Worm (Caenorhabditis elegans) whole organism, L4 larva: ENCODE data around the gene T24F1.4.

Experiments
- F10B5.3 ChIP-seq: sonication (generic microtip); optimal IDR thresholded peaks from 2 replicates; lab custom pipeline; 2016; ENCODE audit warnings: mild to moderate bottlenecking, missing genetic modification characterization, missing compliant biosample characterization
- F44E2.7 ChIP-seq: fragments of 200-800 bp; sonication (Bioruptor generic); IDR thresholded peaks from 2 replicates; pipeline ENCODE4 v2.1.2; 2022; ENCODE audit warnings: missing genetic modification characterization, missing compliant biosample characterization
- F49E8.2 ChIP-seq: sonication (generic microtip); optimal IDR thresholded peaks from 2 replicates; lab custom pipeline; 2016; ENCODE audit warnings: missing compliant biosample characterization, mild to moderate bottlenecking, missing genetic modification characterization, borderline replicate concordance
- R02D3.7 ChIP-seq: fragments of 150-350 bp; sonication (generic microtip); optimal IDR thresholded peaks from 3 replicates; lab custom pipeline; 2014; ENCODE audit warnings: missing biosample characterization, missing genetic modification characterization
- Y105C5A.15 ChIP-seq: fragments of 200-800 bp; sonication (Bioruptor generic); IDR thresholded peaks from 2 replicates; pipeline ENCODE4 v1.3.6; 2022; ENCODE audit warnings: missing genetic modification characterization, missing compliant biosample characterization
- Y48G9A.11 ChIP-seq: fragments of 200-800 bp; sonication (Bioruptor generic); IDR thresholded peaks from 2 replicates; pipeline ENCODE4 v1.3.6; 2022; ENCODE audit warnings: missing genetic modification reagents, missing genetic modification characterization, missing compliant biosample characterization
- aly-2 ChIP-seq: sonication (generic microtip); optimal IDR thresholded peaks from 2 replicates; lab custom pipeline; 2018; ENCODE audit warnings: missing biosample characterization, missing genetic modification characterization
- arid-1 ChIP-seq: fragments of 200-800 bp; sonication (Bioruptor generic); conservative IDR thresholded peaks from 2 replicates; pipeline ENCODE4 v1.3.6; 2022; ENCODE audit warnings: missing genetic modification reagents, missing genetic modification characterization, missing compliant biosample characterization
- attf-4 ChIP-seq: sonication (generic microtip); optimal IDR thresholded peaks from 3 replicates; lab custom pipeline; 2017; ENCODE audit warnings: missing biosample characterization, missing genetic modification characterization
- ceh-20 ChIP-seq: fragments of 200-800 bp; sonication (Bioruptor generic); IDR thresholded peaks from 2 replicates; pipeline ENCODE4 v1.3.6; 2022; ENCODE audit warnings: missing genetic modification reagents, missing genetic modification characterization, missing compliant biosample characterization
- ceh-62 ChIP-seq: sonication (generic microtip); optimal IDR thresholded peaks from 2 replicates; lab custom pipeline; 2017; ENCODE audit warnings: missing biosample characterization, missing genetic modification characterization
- ceh-82 ChIP-seq: sonication (generic microtip); optimal IDR thresholded peaks from 2 replicates; lab custom pipeline; 2017; ENCODE audit warnings: missing biosample characterization, missing genetic modification characterization
- cey-2 ChIP-seq: sonication (generic microtip); optimal IDR thresholded peaks from 3 replicates; lab custom pipeline; 2017; ENCODE audit warnings: missing genetic modification characterization, mild to moderate bottlenecking, missing compliant biosample characterization, antibody characterized with exemption, borderline replicate concordance; ENCODE audit not compliant: insufficient read depth
- daf-12 ChIP-seq: fragments of 150-350 bp; optimal IDR thresholded peaks from 2 replicates; lab custom pipeline; 2014; ENCODE audit warnings: missing biosample characterization, missing genetic modification reagents, missing genetic modification characterization
- dmd-6 ChIP-seq: fragments of 200-800 bp; sonication (Bioruptor generic); IDR thresholded peaks from 2 replicates; pipeline ENCODE4 v1.3.6; 2022; ENCODE audit warnings: missing genetic modification reagents, missing genetic modification characterization, missing compliant biosample characterization
- dmd-8 ChIP-seq: fragments of 200-800 bp; sonication (Bioruptor generic); IDR thresholded peaks from 2 replicates; pipeline ENCODE4 v1.3.6; 2022; ENCODE audit warnings: missing genetic modification characterization, missing compliant biosample characterization
- dpl-1 ChIP-seq: fragments of 150-350 bp; optimal IDR thresholded peaks from 2 replicates; lab custom pipeline; 2014; ENCODE audit warnings: missing biosample characterization, missing genetic modification reagents, missing genetic modification characterization
- egl-43 ChIP-seq: fragments of 200-800 bp; sonication (Bioruptor generic); IDR thresholded peaks from 2 replicates; pipeline ENCODE4 v1.3.6; 2022; ENCODE audit warnings: missing genetic modification reagents, missing genetic modification characterization, missing compliant biosample characterization
- fos-1 ChIP-seq: fragments of 150-350 bp; optimal IDR thresholded peaks from 2 replicates; lab custom pipeline; 2014; ENCODE audit warnings: missing biosample characterization, missing genetic modification characterization
- hif-1 ChIP-seq, 2 experiments: sonication (generic microtip); optimal IDR thresholded peaks; 2 replicates each; lab custom pipeline; 2016 to 2017; ENCODE audit warnings: missing compliant biosample characterization in 2 of 2, missing genetic modification characterization in 2 of 2, missing genetic modification reagents in 2 of 2, missing genotype in 2 of 2, mild to moderate bottlenecking in 1 of 2
- hlh-30 ChIP-seq: sonication (generic microtip); optimal IDR thresholded peaks from 2 replicates; lab custom pipeline; 2017; ENCODE audit warnings: antibody characterized with exemption, mild to moderate bottlenecking, missing genetic modification characterization, missing compliant biosample characterization; ENCODE audit not compliant: insufficient read depth
- hmg-1.1 ChIP-seq: fragments of 200-800 bp; sonication (Bioruptor generic); IDR thresholded peaks from 2 replicates; pipeline ENCODE4 v1.3.6; 2022; ENCODE audit warnings: missing genetic modification reagents, missing genetic modification characterization, missing compliant biosample characterization
- lin-1 ChIP-seq: fragments of 200-800 bp; sonication (Bioruptor generic); IDR thresholded peaks from 2 replicates; pipeline ENCODE4 v1.3.6; 2022; ENCODE audit warnings: missing genetic modification reagents, missing genetic modification characterization, missing compliant biosample characterization
- lin-13 ChIP-seq: fragments of 150-350 bp; optimal IDR thresholded peaks from 2 replicates; lab custom pipeline; 2014; ENCODE audit warnings: missing biosample characterization, missing genetic modification reagents, missing genetic modification characterization
- lin-38 ChIP-seq: fragments of 200-800 bp; sonication (Bioruptor generic); IDR thresholded peaks from 2 replicates; pipeline ENCODE4 v1.3.6; 2022; ENCODE audit warnings: missing genetic modification reagents, missing genetic modification characterization, missing compliant biosample characterization
- lsy-2 ChIP-seq, 2 experiments: fragments of 150-350 bp in 1 of 2; sonication (generic microtip) in 1 of 2; optimal IDR thresholded peaks; 2 replicates each; lab custom pipeline; 2014 to 2017; ENCODE audit warnings: missing biosample characterization in 2 of 2, missing genetic modification characterization in 2 of 2
- mep-1 ChIP-seq: fragments of 150-350 bp; sonication (generic microtip); optimal IDR thresholded peaks from 3 replicates; lab custom pipeline; 2014; ENCODE audit warnings: missing biosample characterization, missing genetic modification characterization
- mes-2 ChIP-seq: sonication (generic microtip); optimal IDR thresholded peaks from 2 replicates; lab custom pipeline; 2016; ENCODE audit warnings: missing genotype, mild to moderate bottlenecking, missing genetic modification characterization, missing compliant biosample characterization; ENCODE audit not compliant: poor library complexity, severe bottlenecking
- mxl-3 ChIP-seq: fragments of 200-800 bp; sonication (Bioruptor generic); optimal IDR thresholded peaks from 2 replicates; lab custom pipeline; 2018; ENCODE audit warnings: mild to moderate bottlenecking, missing genetic modification characterization, missing compliant biosample characterization
- nhr-11 ChIP-seq: fragments of 150-350 bp; optimal IDR thresholded peaks from 2 replicates; lab custom pipeline; 2014; ENCODE audit warnings: missing biosample characterization, missing genetic modification characterization
- nhr-237 ChIP-seq: sonication (generic microtip); optimal IDR thresholded peaks from 2 replicates; lab custom pipeline; 2017; ENCODE audit warnings: missing biosample characterization, missing genetic modification characterization
- nhr-28 ChIP-seq: fragments of 150-350 bp; optimal IDR thresholded peaks from 2 replicates; lab custom pipeline; 2014; ENCODE audit warnings: missing biosample characterization, missing genetic modification characterization
- nhr-42 ChIP-seq: fragments of 200-800 bp; sonication (Bioruptor generic); IDR thresholded peaks from 2 replicates; pipeline ENCODE4 v1.3.6; 2022; ENCODE audit warnings: missing genetic modification characterization, missing compliant biosample characterization
- nhr-48 ChIP-seq: sonication (generic microtip); optimal IDR thresholded peaks from 2 replicates; lab custom pipeline; 2016; ENCODE audit warnings: mild to moderate bottlenecking, missing genetic modification characterization, missing compliant biosample characterization
- nhr-6 ChIP-seq: fragments of 150-350 bp; optimal IDR thresholded peaks from 2 replicates; lab custom pipeline; 2014; ENCODE audit warnings: missing biosample characterization, missing genetic modification characterization
- nhr-77 ChIP-seq: fragments of 150-350 bp; optimal IDR thresholded peaks from 2 replicates; lab custom pipeline; 2014; ENCODE audit warnings: missing biosample characterization, missing genetic modification characterization
- pha-4 ChIP-seq, 2 experiments: fragments of 150-350 bp in 1 of 2; fragments of 200-800 bp in 1 of 2; sonication (Bioruptor generic) in 1 of 2; IDR thresholded peaks in 1 of 2; optimal IDR thresholded peaks in 1 of 2; 2 replicates each; pipeline versions ENCODE4 v1.3.6 to Lab custom; 2014 to 2022; ENCODE audit warnings: missing genetic modification characterization in 2 of 2, missing genetic modification reagents in 2 of 2, missing biosample characterization in 1 of 2, missing compliant biosample characterization in 1 of 2
- pqm-1 ChIP-seq: sonication (generic microtip); optimal IDR thresholded peaks from 2 replicates; lab custom pipeline; 2017; ENCODE audit warnings: missing biosample characterization, missing genetic modification characterization
- snpc-4 ChIP-seq: fragments of 150-350 bp; optimal IDR thresholded peaks from 2 replicates; lab custom pipeline; 2014; ENCODE audit warnings: missing biosample characterization, missing genetic modification characterization
- unc-130 ChIP-seq: sonication (generic microtip); optimal IDR thresholded peaks from 2 replicates; lab custom pipeline; 2016; ENCODE audit warnings: missing genetic modification reagents, missing genetic modification characterization, missing compliant biosample characterization
- unc-62 ChIP-seq, 3 experiments: fragments of 150-350 bp in 1 of 3; sonication (generic microtip); optimal IDR thresholded peaks in 2 of 3; peaks in 1 of 3; 1 replicate in 1 of 3; 2 replicates in 2 of 3; lab custom pipeline; 2014 to 2017; ENCODE audit warnings: missing biosample characterization in 3 of 3, missing genetic modification characterization in 3 of 3, missing genetic modification reagents in 3 of 3, missing genotype in 1 of 3
- vab-7 ChIP-seq: fragments of 200-800 bp; sonication (Bioruptor generic); IDR thresholded peaks from 2 replicates; pipeline ENCODE4 v1.3.6; 2022; ENCODE audit warnings: missing genetic modification reagents, missing genetic modification characterization, missing compliant biosample characterization
- zip-2 ChIP-seq: fragments of 150-350 bp; optimal IDR thresholded peaks from 2 replicates; lab custom pipeline; 2014; ENCODE audit warnings: missing biosample characterization, missing genetic modification characterization
- ztf-11 ChIP-seq: fragments of 150-350 bp; optimal IDR thresholded peaks from 2 replicates; lab custom pipeline; 2014; ENCODE audit warnings: missing biosample characterization, missing genetic modification characterization

The T24F1.4 gene

ce11 chrII:11302591-11302990, 11.5 kb downstream of the T24F1.4 start, which contains the start of gene samp-1:
Gene samp-1 (plus strand): TSS chrII:11302891.
- TF ChIP-seq daf-12 (tag; lab: Kevin White, UChicago), result no peak
- TF ChIP-seq pqm-1 (tag; lab: Kevin White, UChicago), result no peak
- no peak for TF ChIP-seq vab-7 (GFP tag; lab: Robert Waterston, UW)
- TF ChIP-seq F44E2.7 (GFP tag; lab: Robert Waterston, UW), result no peak
- TF ChIP-seq zip-2 (tag; lab: Kevin White, UChicago), result no peak
- TF ChIP-seq ztf-11 (tag; lab: Kevin White, UChicago), result no peak
- TF ChIP-seq pha-4 (GFP tag; IDR thresholded peaks at IDR 0.05; lab: Robert Waterston, UW), result peak; percentile 21; the same call in 1 of the 2 replicates
- TF ChIP-seq pha-4 (tag; optimal IDR thresholded peaks at IDR 0.05; lab: Kevin White, UChicago), result no peak
- no peak for TF ChIP-seq lin-1 (GFP tag; lab: Robert Waterston, UW)
- TF ChIP-seq aly-2, result no peak
- TF ChIP-seq mxl-3 (GFP tag; lab: Kevin White, UChicago), result no peak
- TF ChIP-seq R02D3.7, result no peak
- peak in 1 of 2 experiments; percentile 78 for TF ChIP-seq unc-62 (GFP tag; optimal IDR thresholded peaks at IDR 0.05 in 1 of 2; lab: Kevin White, UChicago)
- TF ChIP-seq unc-62 (tag; optimal IDR thresholded peaks at IDR 0.05; lab: Kevin White, UChicago), result no peak
- TF ChIP-seq dpl-1 (GFP tag; lab: Kevin White, UChicago), result no peak
- no peak for TF ChIP-seq cey-2 (tag; lab: Kevin White, UChicago)
- no peak for TF ChIP-seq arid-1 (GFP tag; lab: Robert Waterston, UW)
- peak; percentile 37; the same call in 1 of the 2 replicates for TF ChIP-seq lin-38 (GFP tag; lab: Robert Waterston, UW)
- TF ChIP-seq nhr-237, result no peak

DNA sequence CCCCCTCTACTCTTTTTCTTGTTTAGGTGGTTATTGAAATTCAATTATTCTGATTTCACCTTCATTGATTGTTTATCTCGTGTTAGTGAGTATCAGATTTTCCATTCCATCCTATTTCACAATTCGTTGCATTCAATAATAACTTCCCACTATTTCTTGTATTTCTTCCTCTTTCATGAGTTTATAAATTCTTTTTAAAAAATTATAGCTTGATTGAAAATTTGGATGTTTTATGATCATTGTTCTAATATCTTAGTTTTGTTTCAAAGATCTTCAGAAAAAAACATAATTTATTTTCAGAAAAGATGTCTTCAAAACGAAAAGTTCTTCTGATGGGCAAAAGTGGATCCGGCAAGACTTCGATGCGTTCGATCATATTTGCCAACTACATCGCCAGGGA, 13.0 kb downstream of the T24F1.4 start, which contains the start of gene raga-1:
Gene raga-1, plus strand, starts transcription at position 301 of the 400 bp plus-strand sequence.
- TF ChIP-seq F10B5.3 (tag; lab: Kevin White, UChicago), result no peak
- TF ChIP-seq ztf-11 (tag; lab: Kevin White, UChicago), result no peak
- TF ChIP-seq ceh-62 (tag; lab: Kevin White, UChicago), result no peak
- no peak for TF ChIP-seq hif-1 (tag; optimal IDR thresholded peaks at IDR 0.05; lab: Kevin White, UChicago)
- no peak for TF ChIP-seq hlh-30 (tag; lab: Kevin White, UChicago)
- no peak for TF ChIP-seq attf-4 (tag; lab: Kevin White, UChicago)
- no peak for TF ChIP-seq nhr-42 (GFP tag; lab: Robert Waterston, UW)
- no peak for TF ChIP-seq snpc-4
- no peak for TF ChIP-seq Y105C5A.15 (GFP tag; lab: Robert Waterston, UW)
- TF ChIP-seq nhr-48 (tag; lab: Kevin White, UChicago), result no peak
- no peak for TF ChIP-seq egl-43 (GFP tag; lab: Robert Waterston, UW)
- no peak for TF ChIP-seq mes-2
- no peak for TF ChIP-seq hmg-1.1 (GFP tag; lab: Robert Waterston, UW)
- no peak for TF ChIP-seq Y48G9A.11 (GFP tag; lab: Robert Waterston, UW)
- no peak for TF ChIP-seq nhr-28 (tag; lab: Kevin White, UChicago)
- no peak for TF ChIP-seq ceh-82 (tag; lab: Kevin White, UChicago)
- TF ChIP-seq, all 104 proteins: peak for 0

DNA sequence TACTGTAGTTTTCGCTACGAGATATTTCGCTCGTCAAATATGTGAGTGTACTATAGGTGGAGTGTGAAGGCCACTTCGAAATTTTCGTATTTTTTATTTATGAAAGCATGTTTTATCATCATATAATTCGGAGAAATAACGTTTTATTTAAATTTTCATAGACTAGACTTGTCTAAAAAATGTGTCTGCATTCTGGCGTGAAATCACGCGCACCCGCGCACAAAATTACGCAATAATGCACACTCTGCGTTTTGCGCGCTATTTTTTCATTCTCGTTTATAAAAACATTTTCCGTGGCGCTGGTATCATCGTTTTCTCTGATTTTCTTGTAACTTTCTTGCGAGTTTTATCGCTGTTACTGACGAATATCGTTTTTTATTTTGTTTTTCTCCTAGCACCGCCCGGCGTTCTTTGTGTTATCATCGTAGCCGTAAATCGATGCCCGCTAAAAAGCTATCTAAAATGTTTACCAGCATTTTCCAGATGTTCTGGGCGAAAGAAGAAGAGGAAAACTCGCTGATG, 16.8 kb downstream of the T24F1.4 start, which contains the start of gene saps-1:
Gene saps-1, plus strand, starts transcription at position 472 of the 522 bp plus-strand sequence.
- TF ChIP-seq nhr-237 (no peak), nhr-6 (no peak), lin-38 (GFP tag; lab: Robert Waterston, UW) (peak; percentile 76), ceh-20 (no peak), F49E8.2 (tag; lab: Kevin White, UChicago) (no peak), unc-130 (GFP tag; lab: Kevin White, UChicago) (peak; percentile 59), nhr-11 (no peak), mep-1 (tag; lab: Kevin White, UChicago) (peak; percentile 0), nhr-42 (GFP tag; lab: Robert Waterston, UW) (no peak), mes-2 (peak; percentile 65), pha-4 (GFP tag; IDR thresholded peaks at IDR 0.05; lab: Robert Waterston, UW) (no peak), pha-4 (tag; optimal IDR thresholded peaks at IDR 0.05; lab: Kevin White, UChicago) (no peak), lsy-2 (tag; optimal IDR thresholded peaks at IDR 0.05; lab: Kevin White, UChicago) (peak in 1 of 2 experiments; percentile 43), dmd-6 (GFP tag; lab: Robert Waterston, UW) (no peak), dpl-1 (GFP tag; lab: Kevin White, UChicago) (peak; percentile 41), nhr-28 (tag; lab: Kevin White, UChicago) (peak; percentile 14), F44E2.7 (GFP tag; lab: Robert Waterston, UW) (no peak), vab-7 (GFP tag; lab: Robert Waterston, UW) (no peak), lin-13 (GFP tag; lab: Kevin White, UChicago) (no peak), fos-1 (tag; lab: Kevin White, UChicago) (no peak), nhr-77 (tag; lab: Kevin White, UChicago) (no peak), hlh-30 (tag; lab: Kevin White, UChicago) (peak; percentile 44), dmd-8 (GFP tag; lab: Robert Waterston, UW) (no peak), zip-2 (tag; lab: Kevin White, UChicago) (no peak), hmg-1.1 (GFP tag; lab: Robert Waterston, UW) (0 out of 2 replicates have a peak, but pooled peaks have one; percentile 46), mxl-3 (GFP tag; lab: Kevin White, UChicago) (no peak)
